Fruit fly (Drosophila melanogaster) whole organism, wandering third instar larva: ENCODE results near the gene Proc-R.

ENCODE experiments used
- Abd-B ChIP-seq: fragments of >200 bp; optimal IDR thresholded peaks from 2 replicates; lab custom pipeline; 2017; ENCODE audit warnings: missing biosample characterization, missing genetic modification characterization
- CG9705 ChIP-seq: fragments of 200-800 bp; sonication (Bioruptor generic); optimal IDR thresholded peaks from 2 replicates; lab custom pipeline; 2018; ENCODE audit warnings: missing biosample characterization, mild to moderate bottlenecking, missing genetic modification characterization
- CrebA ChIP-seq: fragments of 200-800 bp; sonication (Bioruptor generic); optimal IDR thresholded peaks from 2 replicates; lab custom pipeline; 2016; ENCODE audit warnings: missing biosample characterization, mild to moderate bottlenecking, missing genetic modification characterization, borderline replicate concordance
- Dfd ChIP-seq: fragments of >200 bp; optimal IDR thresholded peaks from 2 replicates; lab custom pipeline; 2017; ENCODE audit warnings: missing biosample characterization, missing genetic modification characterization
- Dif ChIP-seq: fragments of 200-275, 200-300 bp; sonication (Bioruptor generic); optimal IDR thresholded peaks from 2 replicates; lab custom pipeline; 2018; ENCODE audit warnings: missing biosample characterization, missing genetic modification characterization; ENCODE audit not compliant: partially characterized antibody
- HLH106 ChIP-seq: fragments of 200-800 bp; optimal IDR thresholded peaks from 3 replicates; lab custom pipeline; 2019; ENCODE audit warnings: missing biosample characterization, mild to moderate bottlenecking, missing genetic modification characterization, moderate library complexity
- Hnf4 ChIP-seq: fragments of 200-800 bp; sonication (Bioruptor generic); optimal IDR thresholded peaks from 2 replicates; lab custom pipeline; 2016; ENCODE audit warnings: missing biosample characterization, mild to moderate bottlenecking, missing genetic modification characterization
- Hr78 ChIP-seq: fragments of >200 bp; optimal IDR thresholded peaks from 2 replicates; lab custom pipeline; 2017; ENCODE audit warnings: missing biosample characterization, missing genetic modification characterization
- Jra ChIP-seq: sonication (Bioruptor generic); optimal IDR thresholded peaks from 2 replicates; lab custom pipeline; 2016; ENCODE audit warnings: missing biosample characterization, missing genetic modification characterization
- Mio ChIP-seq: sonication (Bioruptor generic); optimal IDR thresholded peaks from 2 replicates; lab custom pipeline; 2016; ENCODE audit warnings: missing biosample characterization, missing genetic modification characterization
- N ChIP-seq: fragments of >200 bp; optimal IDR thresholded peaks from 2 replicates; lab custom pipeline; 2018; ENCODE audit warnings: missing biosample characterization, missing external identifiers, missing genetic modification characterization
- Rel ChIP-seq, 2 experiments: fragments of 200-800 bp; sonication (Bioruptor generic) in 1 of 2; optimal IDR thresholded peaks; 2 replicates in 1 of 2; 3 replicates in 1 of 2; lab custom pipeline; 2016 to 2019; ENCODE audit warnings: mild to moderate bottlenecking in 2 of 2, missing biosample characterization in 2 of 2, missing genetic modification characterization in 2 of 2, moderate library complexity in 1 of 2
- Vsx2 ChIP-seq: fragments of 200-300, 225-300 bp; sonication (Bioruptor generic); optimal IDR thresholded peaks from 2 replicates; lab custom pipeline; 2018; ENCODE audit warnings: missing biosample characterization, missing genetic modification characterization; ENCODE audit not compliant: partially characterized antibody
- dl ChIP-seq, 2 experiments: fragments of 175-275, 200-275 bp in 1 of 2; fragments of 200-275 bp in 1 of 2; sonication (Bioruptor generic); optimal IDR thresholded peaks; lab custom pipeline; 2018; ENCODE audit warnings: mild to moderate bottlenecking in 2 of 2, missing biosample characterization in 2 of 2, missing genetic modification characterization in 2 of 2, moderate library complexity in 2 of 2; ENCODE audit not compliant: partially characterized antibody in 2 of 2, insufficient read depth in 1 of 2
- dmrt93B ChIP-seq: fragments of 200-800 bp; sonication (Bioruptor generic); optimal IDR thresholded peaks from 2 replicates; lab custom pipeline; 2018; ENCODE audit warnings: missing biosample characterization, mild to moderate bottlenecking, missing genetic modification characterization
- ey ChIP-seq: fragments of 200-800 bp; sonication (Bioruptor generic); optimal IDR thresholded peaks from 2 replicates; lab custom pipeline; 2016; ENCODE audit warnings: missing biosample characterization, missing genetic modification characterization
- fru ChIP-seq: fragments of 200-800 bp; sonication (Bioruptor generic); optimal IDR thresholded peaks from 3 replicates; lab custom pipeline; 2016; ENCODE audit warnings: missing biosample characterization, mild to moderate bottlenecking, missing genetic modification characterization
- lola ChIP-seq: fragments of >200 bp; optimal IDR thresholded peaks from 2 replicates; lab custom pipeline; 2017; ENCODE audit warnings: missing biosample characterization, missing genetic modification characterization
- pan ChIP-seq: fragments of >200 bp; optimal IDR thresholded peaks from 2 replicates; lab custom pipeline; 2017
- psq ChIP-seq: fragments of 200-800 bp; sonication (Bioruptor generic); optimal IDR thresholded peaks from 3 replicates; lab custom pipeline; 2017; ENCODE audit warnings: missing biosample characterization, mild to moderate bottlenecking, missing genetic modification characterization, moderate library complexity
- rgr ChIP-seq: fragments of 200-800 bp; sonication (Bioruptor generic); optimal IDR thresholded peaks from 3 replicates; lab custom pipeline; 2016; ENCODE audit warnings: missing biosample characterization, mild to moderate bottlenecking, missing genetic modification characterization
- sage ChIP-seq: fragments of 200-800 bp; sonication (Bioruptor generic); optimal IDR thresholded peaks from 2 replicates; lab custom pipeline; 2016; ENCODE audit warnings: missing biosample characterization, mild to moderate bottlenecking, missing genetic modification characterization
- sv ChIP-seq: fragments of 200-800 bp; sonication (Bioruptor generic); optimal IDR thresholded peaks from 3 replicates; lab custom pipeline; 2016; ENCODE audit warnings: missing biosample characterization, missing genetic modification characterization
- tai ChIP-seq: sonication (Bioruptor generic); optimal IDR thresholded peaks from 2 replicates; lab custom pipeline; 2016; ENCODE audit warnings: missing biosample characterization, missing genetic modification characterization
- woc ChIP-seq: sonication (Bioruptor generic); optimal IDR thresholded peaks from 2 replicates; lab custom pipeline; 2016; ENCODE audit warnings: missing biosample characterization, mild to moderate bottlenecking, missing genetic modification characterization

Gene Proc-R

dm6 chrX:4702118-4702517 is 5.6 kb upstream of the Proc-R start, which contains the start of gene Pdha:
Gene Pdha (plus strand): TSS chrX:4702284.
- TF ChIP-seq CrebA (no peak), Vsx2 (peak; percentile 66)

- TF ChIP-seq psq (GFP tag; lab: Kevin White, UChicago) = peak; percentile 24
- TF ChIP-seq Jra (GFP tag; lab: Kevin White, UChicago) = no peak
- TF ChIP-seq, all 38 proteins: peak for 1
These were observed 4.8 kb upstream of the Proc-R start for dm6 chrX:4702804-4703414.

dm6 chrX:4705009-4705408 is 2.7 kb upstream of the Proc-R start, which contains the start of gene CG7024:
Gene CG7024 (plus strand): TSS chrX:4705309.
- no peak for TF ChIP-seq sage (GFP tag; lab: Kevin White, UChicago)
- TF ChIP-seq Rel (GFP tag; optimal IDR thresholded peaks at IDR 0.05; lab: Kevin White, UChicago) = no peak
- no peak for TF ChIP-seq Rel (tag; optimal IDR thresholded peaks at IDR 0.05; lab: Kevin White, UChicago)
- no peak for TF ChIP-seq Dfd (GFP tag; lab: Kevin White, UChicago)
- TF ChIP-seq woc = no peak
- no peak for TF ChIP-seq rgr (GFP tag; lab: Kevin White, UChicago)
- TF ChIP-seq Jra (GFP tag; lab: Kevin White, UChicago) = no peak
- TF ChIP-seq N = no peak
- no peak for TF ChIP-seq Hr78
- no peak for TF ChIP-seq Mio (GFP tag; lab: Kevin White, UChicago)
- no peak for TF ChIP-seq psq (GFP tag; lab: Kevin White, UChicago)
- TF ChIP-seq sv = no peak
- no peak for TF ChIP-seq Hnf4
- no peak for TF ChIP-seq Dif

- no peak for TF ChIP-seq ey (GFP tag; lab: Kevin White, UChicago)
- no peak for TF ChIP-seq CG9705 (GFP tag; lab: Kevin White, UChicago)
- TF ChIP-seq pan (lab: Kevin White, UChicago) = no peak
- no peak for TF ChIP-seq HLH106 (tag; lab: Kevin White, UChicago)
- no peak for TF ChIP-seq dl (GFP tag; optimal IDR thresholded peaks at IDR 0.05; lab: Kevin White, UChicago; ENCODE audit: insufficient read depth in 1 of 2, partially characterized antibody in 2 of 2)
- no peak for TF ChIP-seq N
- TF ChIP-seq tai = no peak
- TF ChIP-seq fru (GFP tag; lab: Kevin White, UChicago) = no peak
- TF ChIP-seq Dfd (GFP tag; lab: Kevin White, UChicago) = no peak
- TF ChIP-seq lola (GFP tag; lab: Kevin White, UChicago) = no peak
These were observed 54.6 kb downstream of the Proc-R start for dm6 chrX:4762267-4762666.

dm6 chrX:4770037-4770436 is 62.3 kb downstream of the Proc-R start, which contains the start of gene CG15472:
Gene CG15472 (minus strand): TSS chrX:4770137.
- TF ChIP-seq dmrt93B = no peak

- no peak for TF ChIP-seq HLH106 (tag; lab: Kevin White, UChicago)
These were observed 63.8 kb downstream of the Proc-R start, which contains the start of gene Klf15 for dm6 chrX:4771488-4771887. Gene Klf15 (minus strand): TSS chrX:4771588.

- no peak for TF ChIP-seq Dfd (GFP tag; lab: Kevin White, UChicago)
- no peak for TF ChIP-seq HLH106 (tag; lab: Kevin White, UChicago)
- TF ChIP-seq psq (GFP tag; lab: Kevin White, UChicago) = no peak
- no peak for TF ChIP-seq dmrt93B
- no peak for TF ChIP-seq Abd-B (GFP tag; lab: Kevin White, UChicago)
- TF ChIP-seq, all 38 proteins: peak for 0
These were observed 69.6 kb downstream of the Proc-R start, which contains the start of gene CG2871 for dm6 chrX:4777275-4777674. Gene CG2871 (minus strand): TSS chrX:4777375.
